Worm (Caenorhabditis elegans) whole organism, L3 larva: ENCODE results near the gene Y45F10B.59.
"Not testable (repeated sequence)": the region's sequence is repeated elsewhere in the genome, so short reads cannot be mapped to it uniquely, and the experiment has no call there.

Source experiments
- R02D3.7 ChIP-seq: fragments of 150-350 bp; optimal IDR thresholded peaks from 2 replicates; lab custom pipeline; 2014; ENCODE audit warnings: missing biosample characterization, missing genetic modification characterization
- ceh-28 ChIP-seq: fragments of 150-350 bp; optimal IDR thresholded peaks from 2 replicates; lab custom pipeline; 2014; ENCODE audit warnings: missing biosample characterization, missing genetic modification reagents, missing genetic modification characterization
- elt-1 ChIP-seq: fragments of 150-350 bp; optimal IDR thresholded peaks from 2 replicates; lab custom pipeline; 2014; ENCODE audit warnings: missing biosample characterization, missing genetic modification characterization
- fkh-2 ChIP-seq: fragments of 150-350 bp; optimal IDR thresholded peaks from 2 replicates; lab custom pipeline; 2014; ENCODE audit warnings: missing biosample characterization, missing genetic modification reagents, missing genetic modification characterization
- hmg-11 ChIP-seq: sonication (generic microtip); optimal IDR thresholded peaks from 2 replicates; lab custom pipeline; 2016; ENCODE audit warnings: missing genetic modification characterization, missing compliant biosample characterization
- lin-15B ChIP-seq: fragments of 150-350 bp; optimal IDR thresholded peaks from 2 replicates; lab custom pipeline; 2014; ENCODE audit warnings: missing biosample characterization, missing genetic modification characterization
- lsy-12 ChIP-seq: sonication (generic microtip); optimal IDR thresholded peaks from 2 replicates; lab custom pipeline; 2016; ENCODE audit warnings: mild to moderate bottlenecking, missing genetic modification characterization, missing compliant biosample characterization
- nfya-1 ChIP-seq: sonication (generic microtip); optimal IDR thresholded peaks from 2 replicates; lab custom pipeline; 2017; ENCODE audit warnings: missing genetic modification characterization, mild to moderate bottlenecking, missing compliant biosample characterization, antibody characterized with exemption, moderate library complexity; ENCODE audit not compliant: insufficient read depth
- nhr-11 ChIP-seq: fragments of 150-350 bp; optimal IDR thresholded peaks from 2 replicates; lab custom pipeline; 2014; ENCODE audit warnings: missing biosample characterization, missing genetic modification characterization
- nhr-12 ChIP-seq: fragments of 150-350 bp; optimal IDR thresholded peaks from 2 replicates; lab custom pipeline; 2014; ENCODE audit warnings: missing biosample characterization, missing genetic modification characterization
- nhr-23 ChIP-seq: fragments of 150-350 bp; optimal IDR thresholded peaks from 2 replicates; lab custom pipeline; 2014; ENCODE audit warnings: missing biosample characterization, missing genetic modification reagents, missing genetic modification characterization
- nhr-237 ChIP-seq: fragments of 150-350 bp; optimal IDR thresholded peaks from 2 replicates; lab custom pipeline; 2014; ENCODE audit warnings: missing biosample characterization, missing genetic modification characterization
- nhr-25 ChIP-seq: sonication (generic microtip); optimal IDR thresholded peaks from 2 replicates; lab custom pipeline; 2017; ENCODE audit warnings: missing biosample characterization, missing genetic modification characterization
- nhr-28 ChIP-seq: fragments of 150-350 bp; optimal IDR thresholded peaks from 2 replicates; lab custom pipeline; 2014; ENCODE audit warnings: missing biosample characterization, missing genetic modification characterization
- nhr-43 ChIP-seq: sonication (generic microtip); optimal IDR thresholded peaks from 2 replicates; lab custom pipeline; 2016; ENCODE audit warnings: mild to moderate bottlenecking, missing genetic modification characterization, missing compliant biosample characterization; ENCODE audit not compliant: poor library complexity, severe bottlenecking
- sea-2 ChIP-seq: fragments of 150-350 bp; sonication (generic microtip); optimal IDR thresholded peaks from 4 replicates; lab custom pipeline; 2014; ENCODE audit warnings: missing biosample characterization, missing genetic modification reagents, missing genetic modification characterization
- snpc-4 ChIP-seq: fragments of 150-350 bp; optimal IDR thresholded peaks from 2 replicates; lab custom pipeline; 2014; ENCODE audit warnings: missing biosample characterization, missing genetic modification characterization
- zag-1 ChIP-seq: fragments of 150-350 bp; optimal IDR thresholded peaks from 2 replicates; lab custom pipeline; 2014; ENCODE audit warnings: missing biosample characterization, missing genetic modification characterization
- ztf-11 ChIP-seq: fragments of 150-350 bp; optimal IDR thresholded peaks from 2 replicates; lab custom pipeline; 2014; ENCODE audit warnings: missing biosample characterization, missing genetic modification characterization
- ztf-4 ChIP-seq: fragments of 150-350 bp; optimal IDR thresholded peaks from 2 replicates; lab custom pipeline; 2014; ENCODE audit warnings: missing biosample characterization, missing genetic modification characterization

The Y45F10B.59 gene

DNA sequence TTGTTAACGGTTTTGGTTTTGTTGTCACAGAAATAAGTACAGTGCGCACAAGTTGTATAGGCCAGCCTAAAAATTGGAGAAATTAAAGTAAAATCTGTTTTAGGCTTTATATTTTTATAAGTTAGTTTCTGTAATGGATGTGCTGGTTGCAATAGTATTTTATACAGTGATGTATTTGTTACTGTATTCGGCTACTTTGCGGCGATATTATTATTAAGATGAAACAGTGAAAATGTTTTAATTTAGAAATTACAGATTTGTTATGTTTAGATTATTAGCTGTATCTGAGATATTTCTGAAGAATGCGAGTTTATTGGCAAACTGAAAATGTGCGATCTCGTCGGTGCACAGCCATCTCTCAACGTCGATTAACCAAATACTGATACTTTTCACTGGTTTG lies 45.1 kb downstream of the Y45F10B.59 start, which contains the start of gene ule-4:
Gene ule-4, minus strand, starts transcription at position 101 of the 400 bp plus-strand sequence.
- TF ChIP-seq ztf-4 (tag; lab: Kevin White, UChicago), result no peak
- TF ChIP-seq nhr-28 (tag; lab: Kevin White, UChicago), result no peak

DNA sequence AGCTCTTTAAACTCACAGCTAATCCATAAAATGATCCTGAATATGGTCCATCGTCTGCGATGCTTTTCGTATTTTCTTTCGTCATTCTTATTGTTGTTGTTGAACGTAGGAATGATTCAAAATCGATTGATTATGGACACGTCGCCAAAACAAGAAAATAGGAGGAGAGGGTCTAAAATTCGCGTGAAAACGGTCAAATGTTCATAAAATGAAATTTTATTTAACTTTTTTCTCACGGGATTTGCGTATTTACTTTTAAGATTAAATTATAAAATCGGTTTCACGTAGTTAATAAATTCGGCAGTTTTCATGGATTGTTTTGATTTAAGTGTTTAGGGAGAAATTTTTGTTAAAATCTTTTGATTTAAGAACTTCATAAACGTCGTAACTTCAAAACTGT lies 46.7 kb downstream of the Y45F10B.59 start, which contains the start of gene C08F11.10:
Gene C08F11.10, minus strand, starts transcription at position 101 of the 400 bp plus-strand sequence.
- TF ChIP-seq nhr-43 (tag; lab: Kevin White, UChicago), result no peak

DNA sequence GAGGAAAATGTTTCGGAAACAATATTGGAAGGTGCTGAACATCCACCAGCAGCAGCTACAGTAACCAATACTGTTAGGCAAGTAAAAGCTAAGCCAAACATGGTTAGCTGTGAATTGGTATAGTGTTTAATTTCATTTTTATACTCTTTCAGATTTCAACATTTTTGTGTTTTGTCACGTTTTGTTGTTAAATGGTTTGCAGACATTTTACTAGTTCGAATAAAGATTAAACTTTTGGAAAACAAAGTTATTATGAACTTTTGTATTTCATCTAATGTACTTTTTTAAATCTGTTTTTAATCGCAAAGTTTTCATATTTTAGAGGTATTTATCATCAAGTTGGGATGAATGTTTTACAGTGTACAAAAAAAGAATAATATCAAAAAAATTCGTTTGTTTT lies 47.8 kb downstream of the Y45F10B.59 start, which contains the start of gene C08F11.17:
Gene C08F11.17, minus strand, starts transcription at position 101 of the 400 bp plus-strand sequence.
- TF ChIP-seq hmg-11 (tag; lab: Kevin White, UChicago), result no peak
- no peak for TF ChIP-seq elt-1 (tag; lab: Kevin White, UChicago)
- TF ChIP-seq nhr-11 (tag; lab: Kevin White, UChicago), result no peak
- TF ChIP-seq R02D3.7 (tag; lab: Kevin White, UChicago), result no peak
- no peak for TF ChIP-seq sea-2 (GFP tag; lab: Kevin White, UChicago)
- TF ChIP-seq ztf-4 (tag; lab: Kevin White, UChicago), result no peak
- TF ChIP-seq nhr-23 (tag; lab: Kevin White, UChicago), result no peak
- no peak for TF ChIP-seq lsy-12 (tag; lab: Kevin White, UChicago)
- no peak for TF ChIP-seq ceh-28
- TF ChIP-seq snpc-4 (tag; lab: Kevin White, UChicago), result no peak
- TF ChIP-seq fkh-2 (tag; lab: Kevin White, UChicago), result no peak
- TF ChIP-seq lin-15B, result no peak
- TF ChIP-seq nhr-237 (tag; lab: Kevin White, UChicago), result no peak
- no peak for TF ChIP-seq ztf-11 (tag; lab: Kevin White, UChicago)
- no peak for TF ChIP-seq nfya-1 (tag; lab: Kevin White, UChicago)
- TF ChIP-seq, all 47 proteins: peak for 0

DNA sequence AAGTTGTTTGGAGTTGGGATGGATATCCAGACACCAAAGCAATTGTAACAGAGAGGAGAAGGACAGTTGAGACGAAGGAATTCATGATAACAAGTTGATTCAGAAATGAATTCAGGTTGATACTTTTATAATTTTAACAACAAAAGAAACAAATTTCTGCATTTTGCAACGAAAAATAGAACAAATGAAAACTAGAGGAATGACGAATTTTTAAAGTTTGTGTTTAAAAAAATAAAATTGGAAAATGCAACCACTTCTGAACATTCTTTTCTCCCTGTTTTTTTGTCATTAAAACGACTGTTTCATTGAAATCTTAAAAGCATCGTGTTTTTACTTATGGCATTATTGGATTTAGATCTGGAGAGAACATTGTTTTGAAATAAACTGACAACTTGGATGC lies 49.0 kb downstream of the Y45F10B.59 start, which contains the start of gene C08F11.12:
Gene C08F11.12, minus strand, starts transcription at position 101 of the 400 bp plus-strand sequence.
- not testable (repeated sequence) for TF ChIP-seq nhr-12, nhr-25, elt-1 (tag; lab: Kevin White, UChicago)

DNA sequence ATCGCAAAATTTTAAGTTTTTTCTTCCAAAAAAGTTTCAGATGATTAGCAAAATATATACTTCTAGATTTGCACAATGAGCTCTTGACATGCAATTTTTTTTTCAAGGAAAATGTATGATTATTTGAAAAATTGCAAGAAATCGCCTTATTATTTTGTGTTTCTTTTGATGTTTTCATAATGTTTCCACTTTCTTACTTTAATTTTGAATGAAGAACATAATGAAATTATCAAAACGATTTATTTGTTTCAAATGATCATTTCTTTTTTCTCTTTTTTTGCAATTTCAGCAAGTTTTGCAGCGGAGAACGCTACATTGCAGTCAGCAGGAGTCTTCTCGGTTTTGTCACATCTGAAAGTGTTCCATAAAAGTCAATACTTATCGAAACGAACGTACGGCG lies 49.6 kb downstream of the Y45F10B.59 start, which contains the start of gene Y45F10C.6:
Gene Y45F10C.6, plus strand, starts transcription at position 301 of the 400 bp plus-strand sequence.
- not testable (repeated sequence) for TF ChIP-seq nhr-237 (tag; lab: Kevin White, UChicago); snpc-4 (tag; lab: Kevin White, UChicago); zag-1
